Fruit fly (Drosophila melanogaster) whole organism, pupa: ENCODE results near the gene cDIP.

ENCODE experiments used
- CG12605 ChIP-seq: fragments of 200-800 bp; sonication (Bioruptor generic); IDR thresholded peaks from 2 replicates; pipeline ENCODE4 v1.3.6; 2022; ENCODE audit warnings: missing biosample characterization, missing genetic modification characterization
- CG8159 ChIP-seq: fragments of 200-800 bp; sonication (Bioruptor generic); optimal IDR thresholded peaks from 3 replicates; lab custom pipeline; 2018; ENCODE audit warnings: missing biosample characterization, mild to moderate bottlenecking, missing genetic modification characterization, moderate library complexity
- EcR ChIP-seq: fragments of 200-800 bp; sonication (Bioruptor generic); optimal IDR thresholded peaks from 3 replicates; lab custom pipeline; 2019; ENCODE audit warnings: missing biosample characterization, missing genetic modification characterization, mild to moderate bottlenecking, moderate library complexity, missing genetic modification reagents
- fd96Ca ChIP-seq: fragments of 200-800 bp; sonication (Bioruptor generic); IDR thresholded peaks from 3 replicates; pipeline ENCODE4 v1.3.6; 2022; ENCODE audit warnings: missing biosample characterization, missing genetic modification characterization

DNA sequence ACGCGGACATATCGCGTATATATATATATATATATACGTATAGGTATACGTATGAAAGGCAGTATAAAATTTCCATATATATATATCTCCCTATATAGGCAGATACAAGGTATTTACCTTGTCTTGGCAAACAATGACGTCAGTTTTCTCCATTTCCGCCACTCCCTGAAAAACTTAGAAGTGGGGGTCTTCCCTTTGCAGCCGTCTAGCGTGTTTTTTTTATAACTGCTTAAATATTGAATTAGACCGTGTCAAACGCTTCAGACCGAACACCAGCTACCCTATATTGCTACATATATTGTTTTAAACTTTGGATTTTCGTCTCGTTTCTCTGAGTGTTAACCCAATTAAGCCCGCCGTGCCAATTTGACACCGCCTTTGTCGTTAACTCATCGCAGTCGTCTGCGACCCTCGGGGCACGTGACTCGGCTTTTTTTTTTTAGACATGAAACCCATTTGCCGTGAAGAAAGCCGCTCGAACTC is 15.8 kb upstream of the cDIP start:
- TF ChIP-seq CG8159 (tag; lab: Kevin White, UChicago) = no peak
- TF ChIP-seq EcR (GFP tag; lab: Kevin White, UChicago) = no peak
- no peak for TF ChIP-seq fd96Ca
- no peak for TF ChIP-seq CG12605 (GFP tag; lab: Robert Waterston, UW)
